Fruit fly (Drosophila melanogaster): Measurements from ENCODE around the gene bin.

bin gene

DNA sequence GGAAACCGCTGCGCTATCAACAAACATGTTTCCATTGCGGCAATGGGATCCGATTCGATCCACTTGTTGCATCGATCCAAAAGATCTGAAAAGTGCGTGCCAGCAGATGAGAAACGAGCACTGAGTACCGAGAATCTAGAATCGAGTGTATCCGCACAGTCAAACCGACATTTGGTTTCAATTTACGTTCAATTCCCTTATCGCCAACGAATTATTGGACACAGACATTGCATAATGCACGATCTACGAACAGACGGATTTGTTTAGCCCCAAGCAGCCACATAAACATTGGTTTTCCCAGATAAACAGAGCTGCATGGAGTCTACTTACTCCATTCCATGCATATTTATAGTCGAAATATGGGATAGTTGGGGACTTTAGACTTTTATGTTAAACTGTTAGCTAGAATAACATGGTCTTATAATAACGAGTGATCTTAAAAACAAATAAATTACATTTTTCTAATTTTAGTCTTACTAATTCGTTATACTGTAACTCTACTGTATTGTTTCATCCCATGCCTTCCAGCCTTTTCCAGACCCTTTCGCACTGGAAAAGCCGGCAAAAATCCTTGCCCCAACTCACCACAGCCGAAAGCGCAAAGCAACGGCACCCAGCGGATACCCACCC, 11.6 kb upstream of the bin start:
- TF ChIP-seq woc (GFP tag; optimal IDR thresholded peaks at IDR 0.05) (no peak), OdsH (GFP tag; optimal IDR thresholded peaks at IDR 0.05) (no peak), h (GFP tag; optimal IDR thresholded peaks at IDR 0.05) (no peak), rgr (GFP tag; optimal IDR thresholded peaks at IDR 0.05) (no peak)

DNA sequence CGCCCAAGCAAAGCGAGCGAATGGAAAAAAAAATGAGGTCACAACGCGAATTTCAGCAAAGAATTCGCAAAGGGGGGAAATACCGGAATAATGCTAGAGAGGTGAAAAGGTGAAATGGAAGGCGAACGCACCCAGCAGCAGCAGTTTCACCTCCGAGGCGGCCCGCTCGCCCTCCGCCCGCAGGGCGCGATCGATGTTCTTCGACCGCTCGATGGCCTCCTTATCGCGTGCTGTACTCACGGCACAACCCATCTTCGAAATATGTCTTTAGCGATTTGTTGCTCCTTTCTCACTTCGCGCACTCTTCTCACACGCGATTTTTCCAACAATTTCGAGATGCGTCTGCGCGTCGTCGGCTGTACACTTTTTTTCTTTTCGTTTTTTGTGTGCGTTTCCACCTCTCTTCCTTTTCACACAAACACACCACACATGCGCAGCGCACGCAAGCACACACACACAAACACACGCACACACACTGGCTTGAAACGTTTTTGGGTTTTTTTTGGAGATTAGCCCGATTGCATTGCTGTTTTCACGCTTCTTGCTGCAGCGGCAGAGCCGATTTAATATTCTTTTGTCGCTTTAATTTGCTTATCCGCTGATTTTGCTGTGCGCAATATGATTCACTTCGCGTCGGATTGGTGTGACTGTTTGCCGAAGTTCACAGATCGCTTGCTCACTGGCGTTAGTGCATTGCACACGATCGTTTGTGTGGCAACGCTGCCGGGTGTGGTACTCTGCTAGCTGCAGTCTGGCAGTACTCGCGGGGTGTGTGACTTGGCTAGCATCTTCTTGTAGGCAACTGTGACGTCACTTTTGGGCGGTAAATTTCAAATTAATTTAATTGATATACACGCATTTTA, 10.8 kb upstream of the bin start, which contains the start of gene Galphai:
Gene Galphai, minus strand, starts transcription at position 658 of the 863 bp plus-strand sequence.
- TF ChIP-seq HLH106 (tag; optimal IDR thresholded peaks at IDR 0.05) (peak; percentile 21), N (GFP tag; optimal IDR thresholded peaks at IDR 0.05) (no peak), Rel (GFP tag; optimal IDR thresholded peaks at IDR 0.05) (no peak), Rel (tag; optimal IDR thresholded peaks at IDR 0.05) (peak; percentile 95), foxo (GFP tag; optimal IDR thresholded peaks at IDR 0.05) (peak in 1 of 2 experiments; percentile 16), ey (GFP tag; optimal IDR thresholded peaks at IDR 0.05) (no peak), GATAd (GFP tag; optimal IDR thresholded peaks at IDR 0.05) (no peak), rgr (GFP tag; optimal IDR thresholded peaks at IDR 0.05) (peak; percentile 19), CG9705 (GFP tag; optimal IDR thresholded peaks at IDR 0.05) (no peak), Dif (GFP tag; optimal IDR thresholded peaks at IDR 0.05; ENCODE audit: partially characterized antibody) (no peak), sv (GFP tag; optimal IDR thresholded peaks at IDR 0.05) (no peak), h (GFP tag; optimal IDR thresholded peaks at IDR 0.05) (peak; percentile 11), Abd-B (GFP tag; optimal IDR thresholded peaks at IDR 0.05) (no peak), fru (GFP tag; optimal IDR thresholded peaks at IDR 0.05) (peak; percentile 18), Hr83 (GFP tag; optimal IDR thresholded peaks at IDR 0.05; ENCODE audit: poor library complexity, severe bottlenecking) (no peak), Vsx2 (GFP tag; optimal IDR thresholded peaks at IDR 0.05; ENCODE audit: partially characterized antibody) (no peak), Dfd (GFP tag; optimal IDR thresholded peaks at IDR 0.05) (no peak), Jra (GFP tag; optimal IDR thresholded peaks at IDR 0.05) (peak; percentile 26), lola (GFP tag; optimal IDR thresholded peaks at IDR 0.05) (no peak), Hr78 (GFP tag; optimal IDR thresholded peaks at IDR 0.05) (no peak), Myc (optimal IDR thresholded peaks at IDR 0.05) (peak; percentile 6), tai (GFP tag; optimal IDR thresholded peaks at IDR 0.05) (no peak), dsf (GFP tag; optimal IDR thresholded peaks at IDR 0.05; ENCODE audit: borderline replicate concordance) (no peak), psq (GFP tag; optimal IDR thresholded peaks at IDR 0.05) (no peak), dmrt93B (GFP tag; optimal IDR thresholded peaks at IDR 0.05) (no peak), Mio (GFP tag; optimal IDR thresholded peaks at IDR 0.05) (no peak), CG32264 (GFP tag; optimal IDR thresholded peaks at IDR 0.05) (no peak), Hnf4 (GFP tag; optimal IDR thresholded peaks at IDR 0.05) (peak; percentile 22), OdsH (GFP tag; optimal IDR thresholded peaks at IDR 0.05) (no peak), sage (GFP tag; optimal IDR thresholded peaks at IDR 0.05) (no peak), br (GFP tag; optimal IDR thresholded peaks at IDR 0.05) (no peak), usp (GFP tag; optimal IDR thresholded peaks at IDR 0.05) (no peak), dl (GFP tag; optimal IDR thresholded peaks at IDR 0.05; ENCODE audit: insufficient read depth in 1 of 2, partially characterized antibody in 2 of 2) (peak in 1 of 2 experiments; percentile 17), woc (GFP tag; optimal IDR thresholded peaks at IDR 0.05) (no peak), Sp1 (GFP tag; optimal IDR thresholded peaks at IDR 0.05) (peak; percentile 44), jim (GFP tag; optimal IDR thresholded peaks at IDR 0.05) (peak; percentile 40), brk (GFP tag; optimal IDR thresholded peaks at IDR 0.05) (no peak), pan (optimal IDR thresholded peaks at IDR 0.05) (no peak), CrebA (GFP tag; optimal IDR thresholded peaks at IDR 0.05; ENCODE audit: borderline replicate concordance) (no peak)
